Worm (Caenorhabditis elegans): ENCODE data around the gene elli-1.

- TF ChIP-seq elt-3 (tag; optimal IDR thresholded peaks at IDR 0.05) (no peak), ztf-11 (tag; optimal IDR thresholded peaks at IDR 0.05) (no peak)
Measured at ce11 chrIV:8762471-8762870, 7.8 kb upstream of the elli-1 start.

All from whole organism, L2 larva.